In the genomic region with DNA sequence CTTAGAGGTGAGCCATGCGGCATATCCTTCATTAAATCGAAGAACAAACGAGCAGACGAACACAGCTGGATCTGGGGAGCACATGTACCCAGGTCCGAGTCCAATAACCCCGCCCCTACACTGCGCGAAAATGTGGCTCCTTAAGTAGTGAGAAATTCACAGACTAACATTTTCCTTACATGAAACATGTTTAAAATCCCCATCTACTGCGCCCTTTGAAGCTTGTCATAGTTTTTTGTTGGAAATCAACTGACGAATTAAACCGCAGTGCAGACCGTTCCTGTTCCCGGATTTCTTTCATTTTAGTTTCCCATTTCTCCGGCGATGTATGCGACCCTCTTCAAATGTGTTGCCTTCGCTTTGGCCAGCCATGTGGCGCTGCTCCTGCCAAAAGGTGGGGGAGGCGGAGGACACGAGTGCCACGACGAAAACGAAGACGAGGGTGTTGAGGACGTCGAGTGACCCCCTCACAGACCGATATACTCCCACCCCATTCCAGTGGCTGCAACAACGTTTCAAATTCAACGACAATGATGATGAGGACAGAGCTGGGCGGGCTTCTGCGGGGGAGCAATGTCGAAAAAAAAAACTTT, we compare ENCODE assay signal across 1 fruit fly cellular context.
TF ChIP-seq lines count a peak whose summit lies in the region.

No protein-coding gene starts in this region.

TF ChIP-seq in whole organism, embryonic, 481 proteins besides CTCF, POLR2A, EP300 and RAD21 (continued from another document and continues in another):
- TF ChIP-seq CG3281 (GFP tag; optimal IDR thresholded peaks at IDR 0.05; lab: Kevin White, UChicago) (peak; percentile 68), ATbp (GFP tag; optimal IDR thresholded peaks at IDR 0.05; lab: Kevin White, UChicago) (peak; percentile 72), sima (GFP tag; optimal IDR thresholded peaks at IDR 0.05; lab: Kevin White, UChicago) (no peak), CG2889 (GFP tag; IDR thresholded peaks at IDR 0.05; lab: Robert Waterston, UW) (0 out of 3 replicates have a peak, but pooled peaks have one; percentile 28), Hr39 (optimal IDR thresholded peaks at IDR 0.05; lab: Kevin White, UChicago) (no peak), Rx (GFP tag; IDR thresholded peaks at IDR 0.05; lab: Robert Waterston, UW) (peak; percentile 70), CG3847 (GFP tag; IDR thresholded peaks at IDR 0.05; lab: Robert Waterston, UW) (peak; percentile 49), CG10979 (tag; optimal IDR thresholded peaks at IDR 0.05; lab: Kevin White, UChicago) (peak; percentile 72), Mad (GFP tag; optimal IDR thresholded peaks at IDR 0.05; lab: Kevin White, UChicago) (no peak), Trl (optimal IDR thresholded peaks at IDR 0.05; lab: Kevin White, UChicago) (no peak), Trl (GFP tag; optimal IDR thresholded peaks at IDR 0.05; lab: Kevin White, UChicago) (peak; percentile 50), bab2 (GFP tag; optimal IDR thresholded peaks at IDR 0.05; lab: Kevin White, UChicago) (peak; percentile 34), sens (GFP tag; lab: Kevin White, UChicago) (peak; percentile 91), HmgZ (tag; optimal IDR thresholded peaks at IDR 0.05; lab: Kevin White, UChicago) (peak; percentile 17), pnt (GFP tag; optimal IDR thresholded peaks at IDR 0.05; lab: Kevin White, UChicago) (peak; percentile 52), az2 (GFP tag; optimal IDR thresholded peaks at IDR 0.05; lab: Kevin White, UChicago) (peak; percentile 43), pros (GFP tag; optimal IDR thresholded peaks at IDR 0.05; lab: Kevin White, UChicago) (peak; percentile 13), CG11456 (GFP tag; IDR thresholded peaks at IDR 0.05; lab: Robert Waterston, UW) (peak; percentile 83), Aef1 (GFP tag; IDR thresholded peaks at IDR 0.05; lab: Robert Waterston, UW) (peak; percentile 64), CG4707 (GFP tag; optimal IDR thresholded peaks at IDR 0.05; lab: Kevin White, UChicago) (no peak), CG31388 (GFP tag; optimal IDR thresholded peaks at IDR 0.05; lab: Kevin White, UChicago) (no peak), CG14050 (GFP tag; IDR thresholded peaks at IDR 0.05; lab: Robert Waterston, UW) (peak; percentile 62), Fer2 (tag; optimal IDR thresholded peaks at IDR 0.05; lab: Kevin White, UChicago) (peak; percentile 9), CG16813 (GFP tag; IDR thresholded peaks at IDR 0.05; lab: Robert Waterston, UW; ENCODE audit: partially characterized antibody) (no peak), CG4424 (GFP tag; optimal IDR thresholded peaks at IDR 0.05; lab: Kevin White, UChicago) (peak; percentile 64), CG10209 (GFP tag; optimal IDR thresholded peaks at IDR 0.05; lab: Kevin White, UChicago) (peak; percentile 16), row (GFP tag; IDR thresholded peaks at IDR 0.05; lab: Robert Waterston, UW) (peak; percentile 82), CG7745 (tag; optimal IDR thresholded peaks at IDR 0.05; lab: Kevin White, UChicago) (no peak), Awh (GFP tag; IDR thresholded peaks at IDR 0.05; lab: Robert Waterston, UW) (0 out of 2 replicates have a peak, but pooled peaks have one; percentile 67), CG8924 (tag; optimal IDR thresholded peaks at IDR 0.05; lab: Kevin White, UChicago) (peak; percentile 43), E2f2 (GFP tag; IDR thresholded peaks at IDR 0.05; lab: Robert Waterston, UW) (0 out of 2 replicates have a peak, but pooled peaks have one; percentile 23), CG13123 (GFP tag; optimal IDR thresholded peaks at IDR 0.05; lab: Kevin White, UChicago) (no peak), Side (GFP tag; optimal IDR thresholded peaks at IDR 0.05; lab: Kevin White, UChicago) (peak; percentile 42), Oaz (GFP tag; IDR thresholded peaks at IDR 0.05; lab: Robert Waterston, UW) (peak; percentile 66), jing (GFP tag; optimal IDR thresholded peaks at IDR 0.05; lab: Kevin White, UChicago) (no peak), inv (GFP tag; IDR thresholded peaks at IDR 0.05; lab: Robert Waterston, UW; ENCODE audit: partially characterized antibody) (no peak), ranshi (GFP tag; IDR thresholded peaks at IDR 0.05; lab: Robert Waterston, UW) (peak; percentile 57; the same call in 1 of the 2 replicates), CG10654 (GFP tag; optimal IDR thresholded peaks at IDR 0.05; lab: Kevin White, UChicago) (peak; percentile 59), CG18619 (GFP tag; optimal IDR thresholded peaks at IDR 0.05; lab: Kevin White, UChicago) (no peak), phol (tag; optimal IDR thresholded peaks at IDR 0.05; lab: Kevin White, UChicago) (peak; percentile 59), CG11085 (GFP tag; IDR thresholded peaks at IDR 0.05; lab: Robert Waterston, UW) (0 out of 2 replicates have a peak, but pooled peaks have one; percentile 47), CG8290 (GFP tag; optimal IDR thresholded peaks at IDR 0.05; lab: Kevin White, UChicago) (no peak), CG8290 (tag; optimal IDR thresholded peaks at IDR 0.05; lab: Kevin White, UChicago) (peak in 1 of 2 experiments; percentile 55), Sin3A (optimal IDR thresholded peaks at IDR 0.05; lab: Kevin White, UChicago) (no peak), CG6813 (GFP tag; optimal IDR thresholded peaks at IDR 0.05; lab: Kevin White, UChicago) (peak; percentile 71), chif (GFP tag; optimal IDR thresholded peaks at IDR 0.05; lab: Kevin White, UChicago) (peak in 1 of 2 experiments; percentile 48), eve (GFP tag; optimal IDR thresholded peaks at IDR 0.05; lab: Kevin White, UChicago) (no peak), CG3065 (GFP tag; optimal IDR thresholded peaks at IDR 0.05; lab: Kevin White, UChicago) (no peak), crc (GFP tag; optimal IDR thresholded peaks at IDR 0.05; lab: Kevin White, UChicago) (peak; percentile 8), CG10321 (GFP tag; IDR thresholded peaks at IDR 0.05; lab: Robert Waterston, UW) (no peak), Sox102F (GFP tag; optimal IDR thresholded peaks at IDR 0.05; lab: Kevin White, UChicago) (peak; percentile 68), CG3995 (GFP tag; optimal IDR thresholded peaks at IDR 0.05; lab: Kevin White, UChicago) (no peak), chn (GFP tag; optimal IDR thresholded peaks at IDR 0.05; lab: Kevin White, UChicago) (peak; percentile 39), Chrac-16 (GFP tag; optimal IDR thresholded peaks at IDR 0.05; lab: Kevin White, UChicago) (peak; percentile 24), tup (GFP tag; optimal IDR thresholded peaks at IDR 0.05; lab: Kevin White, UChicago) (no peak), CG7786 (GFP tag; optimal IDR thresholded peaks at IDR 0.05; lab: Kevin White, UChicago) (peak; percentile 33), PHDP (tag; optimal IDR thresholded peaks at IDR 0.05; lab: Kevin White, UChicago) (peak; percentile 50), Antp (GFP tag; optimal IDR thresholded peaks at IDR 0.05; lab: Kevin White, UChicago) (peak; percentile 58), disco-r (GFP tag; optimal IDR thresholded peaks at IDR 0.05; lab: Kevin White, UChicago) (peak; percentile 3), CG14965 (GFP tag; optimal IDR thresholded peaks at IDR 0.05; lab: Kevin White, UChicago; ENCODE audit: borderline replicate concordance) (no peak), hb (GFP tag; IDR thresholded peaks at IDR 0.05; lab: Robert Waterston, UW; ENCODE audit: partially characterized antibody) (no peak), tap (tag; optimal IDR thresholded peaks at IDR 0.05; lab: Kevin White, UChicago) (peak; percentile 67), CG17361 (GFP tag; IDR thresholded peaks at IDR 0.05; lab: Robert Waterston, UW) (peak; percentile 58; the same call in 2 of the 3 replicates), CG11247 (GFP tag; IDR thresholded peaks at IDR 0.05; lab: Robert Waterston, UW) (peak; percentile 65), exex (tag; optimal IDR thresholded peaks at IDR 0.05; lab: Kevin White, UChicago) (peak; percentile 15), CG1647 (GFP tag; optimal IDR thresholded peaks at IDR 0.05; lab: Kevin White, UChicago) (peak; percentile 21), ara (GFP tag; IDR thresholded peaks at IDR 0.05; lab: Robert Waterston, UW) (peak; percentile 45; the same call in 1 of the 2 replicates), CG3407 (GFP tag; optimal IDR thresholded peaks at IDR 0.05; lab: Kevin White, UChicago) (peak; percentile 15), tx (GFP tag; optimal IDR thresholded peaks at IDR 0.05; lab: Kevin White, UChicago) (peak; percentile 18), CG6654 (GFP tag; optimal IDR thresholded peaks at IDR 0.05; lab: Kevin White, UChicago) (peak; percentile 13), Gug (GFP tag; IDR thresholded peaks at IDR 0.05; lab: Robert Waterston, UW) (peak; percentile 74; the same call in 3 of the 4 replicates), pum (GFP tag; optimal IDR thresholded peaks at IDR 0.05; lab: Kevin White, UChicago) (peak; percentile 45), Xrp1 (GFP tag; IDR thresholded peaks at IDR 0.05; lab: Robert Waterston, UW) (peak; percentile 77; the same call in 1 of the 2 replicates), Hr51 (GFP tag; optimal IDR thresholded peaks at IDR 0.05; lab: Kevin White, UChicago) (peak in 1 of 2 experiments; percentile 45), prd (optimal IDR thresholded peaks at IDR 0.05; lab: Kevin White, UChicago) (no peak), prd (GFP tag; IDR thresholded peaks at IDR 0.05; lab: Robert Waterston, UW) (peak; percentile 77), CG8388 (GFP tag; optimal IDR thresholded peaks at IDR 0.05; lab: Kevin White, UChicago) (peak; percentile 54), Tbp (GFP tag; optimal IDR thresholded peaks at IDR 0.05; lab: Kevin White, UChicago) (no peak), Mrtf (GFP tag; IDR thresholded peaks at IDR 0.05; lab: Robert Waterston, UW) (peak; percentile 70), pzg (GFP tag; optimal IDR thresholded peaks at IDR 0.05; lab: Kevin White, UChicago) (no peak), pan (optimal IDR thresholded peaks at IDR 0.05; lab: Kevin White, UChicago) (no peak), pan (GFP tag; optimal IDR thresholded peaks at IDR 0.05 in 1 of 2, IDR thresholded peaks at IDR 0.05 in 1 of 2) (peak in 1 of 2 experiments; percentile 81), CG11723 (GFP tag; optimal IDR thresholded peaks at IDR 0.05; lab: Kevin White, UChicago) (peak; percentile 24), HLHmδ (GFP tag; optimal IDR thresholded peaks at IDR 0.05; lab: Kevin White, UChicago) (no peak), abd-A (tag; optimal IDR thresholded peaks at IDR 0.05; lab: Kevin White, UChicago) (peak; percentile 84), sens-2 (GFP tag; IDR thresholded peaks at IDR 0.05; lab: Robert Waterston, UW) (0 out of 2 replicates have a peak, but pooled peaks have one; percentile 32), CG12104 (GFP tag; optimal IDR thresholded peaks at IDR 0.05; lab: Kevin White, UChicago) (peak; percentile 3), CG6254 (GFP tag; optimal IDR thresholded peaks at IDR 0.05; lab: Kevin White, UChicago) (peak; percentile 49), CG7372 (GFP tag; IDR thresholded peaks at IDR 0.05; lab: Robert Waterston, UW) (peak; percentile 39; the same call in 1 of the 2 replicates), Six4 (GFP tag; optimal IDR thresholded peaks at IDR 0.05; lab: Kevin White, UChicago) (peak; percentile 54), Lhr (GFP tag; optimal IDR thresholded peaks at IDR 0.05; lab: Kevin White, UChicago) (no peak), Atf-2 (GFP tag; optimal IDR thresholded peaks at IDR 0.05; lab: Kevin White, UChicago) (no peak), al (GFP tag; IDR thresholded peaks at IDR 0.05; lab: Robert Waterston, UW) (no peak; the same call in 1 of the 2 replicates), otp (GFP tag; IDR thresholded peaks at IDR 0.05; lab: Robert Waterston, UW) (0 out of 3 replicates have a peak, but pooled peaks have one; percentile 45), CG10267 (tag; optimal IDR thresholded peaks at IDR 0.05; lab: Kevin White, UChicago) (peak; percentile 49), Elba2 (GFP tag; optimal IDR thresholded peaks at IDR 0.05; lab: Kevin White, UChicago) (no peak), GATAe (GFP tag; conservative IDR thresholded peaks at IDR 0.05; lab: Robert Waterston, UW) (0 out of 2 replicates have a peak, but pooled peaks have one; percentile 14), CG6689 (GFP tag; IDR thresholded peaks at IDR 0.05; lab: Robert Waterston, UW) (peak; percentile 67), pb (GFP tag; optimal IDR thresholded peaks at IDR 0.05; lab: Kevin White, UChicago) (peak; percentile 31), CG31441 (GFP tag; IDR thresholded peaks at IDR 0.05; lab: Robert Waterston, UW) (peak; percentile 68), CG18599 (GFP tag; optimal IDR thresholded peaks at IDR 0.05; lab: Kevin White, UChicago) (peak; percentile 89), schlank (tag; optimal IDR thresholded peaks at IDR 0.05; lab: Kevin White, UChicago) (peak; percentile 29), hkb (optimal IDR thresholded peaks at IDR 0.05; lab: Kevin White, UChicago) (no peak), hkb (GFP tag; IDR thresholded peaks at IDR 0.05; lab: Robert Waterston, UW) (peak; percentile 75), CG12219 (GFP tag; optimal IDR thresholded peaks at IDR 0.05; lab: Kevin White, UChicago) (peak; percentile 46), p53 (GFP tag; optimal IDR thresholded peaks at IDR 0.05; lab: Kevin White, UChicago) (no peak), CG3726 (GFP tag; IDR thresholded peaks at IDR 0.05; lab: Robert Waterston, UW) (peak; percentile 68; the same call in 1 of the 3 replicates), sug (tag; optimal IDR thresholded peaks at IDR 0.05; lab: Kevin White, UChicago) (peak; percentile 29), CG4328 (GFP tag; optimal IDR thresholded peaks at IDR 0.05; lab: Kevin White, UChicago) (peak; percentile 44), CG10543 (GFP tag; optimal IDR thresholded peaks at IDR 0.05; lab: Kevin White, UChicago) (peak; percentile 19), sim (GFP tag; IDR thresholded peaks at IDR 0.05; lab: Robert Waterston, UW) (no peak), ash1 (GFP tag; optimal IDR thresholded peaks at IDR 0.05; lab: Kevin White, UChicago) (no peak), ap (GFP tag; IDR thresholded peaks at IDR 0.05; lab: Robert Waterston, UW) (0 out of 2 replicates have a peak, but pooled peaks have one; percentile 39), CG8089 (GFP tag; optimal IDR thresholded peaks at IDR 0.05; lab: Kevin White, UChicago) (no peak), da (GFP tag; optimal IDR thresholded peaks at IDR 0.05; lab: Kevin White, UChicago) (no peak), BtbVII (GFP tag; optimal IDR thresholded peaks at IDR 0.05; lab: Kevin White, UChicago) (peak; percentile 56), CG10147 (GFP tag; optimal IDR thresholded peaks at IDR 0.05; lab: Kevin White, UChicago) (peak; percentile 9), CG31224 (GFP tag; IDR thresholded peaks at IDR 0.05; lab: Robert Waterston, UW) (peak; percentile 32; the same call in 1 of the 2 replicates), nau (GFP tag; optimal IDR thresholded peaks at IDR 0.05; lab: Kevin White, UChicago) (peak; percentile 30), CG6272 (GFP tag; IDR thresholded peaks at IDR 0.05; lab: Robert Waterston, UW) (peak; percentile 53; the same call in 1 of the 2 replicates), CG8765 (GFP tag; IDR thresholded peaks at IDR 0.05; lab: Robert Waterston, UW) (peak; percentile 28; the same call in 1 of the 2 replicates)
